Worm (Caenorhabditis elegans): ENCODE results near the gene egas-4.

Gene egas-4

ce11 chrIV:7516167-7516566 lies 18.5 kb upstream of the egas-4 start, which contains the start of the genes R05G6.9 and R05G6.3:
TSS of gene R05G6.9 (minus strand) at chrIV:7516267.
TSS of gene R05G6.3 (plus strand) at chrIV:7516552.
- peak in 1 of 2 experiments; percentile 7 for TF ChIP-seq unc-62 (GFP tag; optimal IDR thresholded peaks at IDR 0.05 in 1 of 2)
- TF ChIP-seq unc-62 (tag; optimal IDR thresholded peaks at IDR 0.05): no peak
- TF ChIP-seq lin-15B (tag; optimal IDR thresholded peaks at IDR 0.05): no peak
- no peak for TF ChIP-seq nhr-111 (GFP tag; optimal IDR thresholded peaks at IDR 0.05)
- TF ChIP-seq mdt-29 (GFP tag; IDR thresholded peaks at IDR 0.05): no peak
- TF ChIP-seq aha-1 (tag): peak; percentile 66
- TF ChIP-seq Y48G9A.11 (GFP tag; IDR thresholded peaks at IDR 0.05): no peak
- no peak for TF ChIP-seq nhr-6 (tag; optimal IDR thresholded peaks at IDR 0.05)
- TF ChIP-seq sdz-12 (GFP tag; optimal IDR thresholded peaks at IDR 0.05): no peak
- no peak for TF ChIP-seq zfp-2 (tag; optimal IDR thresholded peaks at IDR 0.05)
- TF ChIP-seq set-16 (GFP tag; IDR thresholded peaks at IDR 0.05): no peak
- TF ChIP-seq arid-1 (GFP tag; conservative IDR thresholded peaks at IDR 0.05): no peak
- no peak for TF ChIP-seq nhr-11 (tag; optimal IDR thresholded peaks at IDR 0.05)
- no peak for TF ChIP-seq tra-1 (GFP tag; IDR thresholded peaks at IDR 0.05)
- no peak for TF ChIP-seq mxl-2 (GFP tag; conservative IDR thresholded peaks at IDR 0.05)
- TF ChIP-seq ZK337.2 (GFP tag; IDR thresholded peaks at IDR 0.05): no peak

ce11 chrIV:7512617-7513233 lies 15.1 kb upstream of the egas-4 start, which contains the start of the genes plc-4 and R05G6.4:
TSS of gene plc-4 (minus strand) at chrIV:7512667.
TSS of gene R05G6.4 (plus strand) at chrIV:7513233.
- TF ChIP-seq F26F4.8 (GFP tag; conservative IDR thresholded peaks at IDR 0.05) (no peak), lin-13 (GFP tag; optimal IDR thresholded peaks at IDR 0.05) (no peak), unc-130 (GFP tag; optimal IDR thresholded peaks at IDR 0.05) (no peak), vab-7 (GFP tag; IDR thresholded peaks at IDR 0.05) (no peak), lsy-2 (tag; optimal IDR thresholded peaks at IDR 0.05) (peak in 1 of 2 experiments; percentile 54), Y48G9A.11 (GFP tag; IDR thresholded peaks at IDR 0.05) (peak; percentile 91), mxl-3 (GFP tag; optimal IDR thresholded peaks at IDR 0.05) (no peak), Y105C5A.15 (GFP tag; IDR thresholded peaks at IDR 0.05) (no peak), unc-39 (tag; optimal IDR thresholded peaks at IDR 0.05) (no peak), zfp-3 (GFP tag; conservative IDR thresholded peaks at IDR 0.05) (no peak), nhr-6 (tag; optimal IDR thresholded peaks at IDR 0.05) (no peak), rbr-2 (tag; optimal IDR thresholded peaks at IDR 0.05) (peak; percentile 30), dmd-6 (GFP tag; IDR thresholded peaks at IDR 0.05) (no peak), saeg-2 (GFP tag; IDR thresholded peaks at IDR 0.05) (no peak), lin-38 (GFP tag; IDR thresholded peaks at IDR 0.05) (0 out of 2 replicates have a peak, but pooled peaks have one; percentile 11), nhr-42 (GFP tag; IDR thresholded peaks at IDR 0.05) (no peak), snpc-4 (tag; optimal IDR thresholded peaks at IDR 0.05) (no peak), ctbp-1 (GFP tag; IDR thresholded peaks at IDR 0.05) (no peak), snpc-1.2 (GFP tag; IDR thresholded peaks at IDR 0.05) (no peak), ceh-20 (GFP tag; IDR thresholded peaks at IDR 0.05) (no peak), tag-97 (GFP tag; IDR thresholded peaks at IDR 0.05) (no peak), lin-1 (GFP tag; IDR thresholded peaks at IDR 0.05) (no peak), F10B5.3 (tag; optimal IDR thresholded peaks at IDR 0.05) (no peak), arid-1 (GFP tag; conservative IDR thresholded peaks at IDR 0.05) (no peak), nhr-102 (tag; optimal IDR thresholded peaks at IDR 0.05) (no peak), F49E8.2 (tag; optimal IDR thresholded peaks at IDR 0.05; ENCODE audit: borderline replicate concordance) (no peak), set-16 (GFP tag; IDR thresholded peaks at IDR 0.05) (no peak), sdz-12 (GFP tag; optimal IDR thresholded peaks at IDR 0.05) (no peak), nhr-10 (tag; optimal IDR thresholded peaks at IDR 0.05) (no peak), ztf-7 (tag; optimal IDR thresholded peaks at IDR 0.05) (no peak), gei-8 (GFP tag; optimal IDR thresholded peaks at IDR 0.05) (no peak), zip-11 (GFP tag; IDR thresholded peaks at IDR 0.05) (no peak), R02D3.7 (tag; optimal IDR thresholded peaks at IDR 0.05) (peak; percentile 66), Y75B8A.6 (GFP tag; IDR thresholded peaks at IDR 0.05) (no peak), skn-1 (tag; optimal IDR thresholded peaks at IDR 0.05) (no peak), daf-16 (GFP tag; optimal IDR thresholded peaks at IDR 0.05) (no peak), daf-16 (tag; optimal IDR thresholded peaks at IDR 0.05) (peak; percentile 32), madf-5 (GFP tag; IDR thresholded peaks at IDR 0.05) (no peak), spr-1 (tag; optimal IDR thresholded peaks at IDR 0.05) (no peak)
